Worm (Caenorhabditis elegans) whole organism, midembryonic: ENCODE data around the gene inx-6.
A peak's percentile ranks its signal among the peaks of the same experiment; 100 is the strongest.

ENCODE experiments used
- T22C8.4 ChIP-seq: fragments of 200-800 bp; sonication (Bioruptor generic); IDR thresholded peaks from 2 replicates; pipeline ENCODE4 v1.3.6; 2022; ENCODE audit warnings: missing genetic modification characterization, missing compliant biosample characterization
- cog-1 ChIP-seq: sonication (generic microtip); optimal IDR thresholded peaks from 2 replicates; lab custom pipeline; 2016; ENCODE audit warnings: missing genetic modification characterization, missing compliant biosample characterization
- flt-1 ChIP-seq: fragments of 200-800 bp; sonication (Bioruptor generic); IDR thresholded peaks from 2 replicates; pipeline ENCODE4 v1.3.6; 2022; ENCODE audit warnings: missing genetic modification characterization, missing compliant biosample characterization
- klf-2 ChIP-seq: fragments of 200-800 bp; sonication (Bioruptor generic); conservative IDR thresholded peaks from 2 replicates; pipeline ENCODE4 v1.3.6; 2022; ENCODE audit warnings: missing genetic modification reagents, missing genetic modification characterization, missing compliant biosample characterization
- med-1 ChIP-seq: sonication (generic microtip); optimal IDR thresholded peaks from 2 replicates; lab custom pipeline; 2017; ENCODE audit warnings: missing genetic modification characterization, mild to moderate bottlenecking, missing compliant biosample characterization, antibody characterized with exemption, missing genetic modification reagents; ENCODE audit not compliant: insufficient read depth
- ref-1 ChIP-seq: fragments of 200-800 bp; sonication (Bioruptor generic); conservative IDR thresholded peaks from 2 replicates; pipeline ENCODE4 v1.3.6; 2022; ENCODE audit warnings: missing genetic modification reagents, missing genetic modification characterization, missing compliant biosample characterization
- tab-1 ChIP-seq: fragments of 200-800 bp; sonication (Bioruptor generic); IDR thresholded peaks from 2 replicates; pipeline ENCODE4 v1.3.6; 2022; ENCODE audit warnings: missing genetic modification characterization, missing compliant biosample characterization
- ztf-23 ChIP-seq: fragments of 200-800 bp; sonication (Bioruptor generic); IDR thresholded peaks from 2 replicates; pipeline ENCODE4 v1.3.6; 2022; ENCODE audit warnings: missing genetic modification reagents, missing genetic modification characterization, missing compliant biosample characterization
- ztf-29 ChIP-seq: fragments of 200-800 bp; sonication (Bioruptor generic); IDR thresholded peaks from 2 replicates; pipeline ENCODE4 v1.3.6; 2022; ENCODE audit warnings: missing genetic modification reagents, missing genetic modification characterization, missing compliant biosample characterization

The inx-6 gene

DNA sequence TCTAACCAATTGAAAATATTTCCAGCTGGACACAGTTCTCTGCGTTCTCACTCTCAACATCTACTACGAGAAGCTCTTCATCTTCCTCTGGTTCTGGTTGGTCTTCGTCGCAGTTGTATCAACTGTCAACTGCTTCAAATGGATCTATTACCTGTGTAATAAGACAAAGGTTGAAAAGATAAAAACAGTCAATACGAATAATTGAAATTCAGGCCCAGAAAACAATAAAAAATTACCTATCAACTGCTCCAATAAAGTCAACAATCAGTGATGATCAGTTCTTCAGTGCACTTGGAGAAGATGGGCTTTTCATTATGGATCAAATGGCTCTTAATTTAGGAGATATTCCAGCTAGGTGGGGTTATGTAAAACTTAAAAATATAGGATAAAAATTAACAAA, 2.4 kb downstream of the inx-6 start:
- TF ChIP-seq T22C8.4 (GFP tag; lab: Robert Waterston, UW), result no peak

DNA sequence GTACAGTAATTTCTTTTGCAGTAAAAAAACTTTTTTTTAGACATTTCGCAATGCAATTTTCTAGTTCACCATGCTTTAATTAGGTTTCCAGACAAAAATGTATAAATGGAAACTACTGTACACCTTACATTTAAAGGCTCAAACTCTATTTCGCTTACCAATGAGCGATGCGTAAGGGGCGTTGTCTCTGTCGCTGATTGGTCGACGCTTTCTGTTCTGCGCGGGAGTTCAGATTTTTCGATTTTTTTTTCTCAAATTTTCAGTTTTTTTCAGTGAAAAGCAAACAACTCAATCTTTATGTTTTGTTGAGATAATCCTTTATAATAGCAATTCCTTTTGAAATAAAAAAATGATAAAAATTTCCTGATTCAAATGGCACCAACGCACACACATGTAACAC, 7.8 kb downstream of the inx-6 start:
- TF ChIP-seq T22C8.4 (GFP tag; lab: Robert Waterston, UW), result no peak
- TF ChIP-seq flt-1 (GFP tag; lab: Robert Waterston, UW), result no peak
- no peak for TF ChIP-seq ref-1 (GFP tag; lab: Robert Waterston, UW)
- TF ChIP-seq ztf-23, result no peak
- no peak for TF ChIP-seq klf-2 (GFP tag; lab: Robert Waterston, UW)
- no peak for TF ChIP-seq tab-1 (GFP tag; lab: Robert Waterston, UW)
- TF ChIP-seq ztf-29, result no peak
- TF ChIP-seq cog-1, result no peak

DNA sequence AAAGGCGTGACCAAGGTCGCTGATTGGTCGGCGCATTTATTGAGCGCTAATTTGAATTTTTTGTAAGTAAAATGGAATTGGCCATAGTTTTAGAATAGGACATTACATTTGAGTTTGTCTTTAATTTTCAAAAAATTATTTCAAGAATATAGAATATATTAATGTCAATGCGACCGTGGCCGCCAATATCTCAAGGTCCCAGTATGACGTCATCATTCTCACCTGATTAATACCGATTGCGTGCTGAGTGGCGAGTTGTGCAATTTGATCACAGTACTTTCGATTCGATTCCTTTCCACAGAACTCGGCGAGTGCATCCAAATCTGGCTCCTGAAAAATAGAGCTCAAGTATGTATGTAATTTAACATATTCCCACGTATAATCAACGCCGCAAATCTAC, 9.3 kb downstream of the inx-6 start:
- TF ChIP-seq med-1 (GFP tag; lab: Kevin White, UChicago) (no peak), T22C8.4 (GFP tag; lab: Robert Waterston, UW) (no peak), ztf-29 (no peak), tab-1 (GFP tag; lab: Robert Waterston, UW) (no peak), klf-2 (GFP tag; lab: Robert Waterston, UW) (no peak), ref-1 (GFP tag; lab: Robert Waterston, UW) (no peak), flt-1 (GFP tag; lab: Robert Waterston, UW) (no peak), ztf-23 (no peak), cog-1 (no peak)

ce11 chrIV:12757470-12757869, 11.1 kb downstream of the inx-6 start, which contains the start of gene flp-9:
Gene flp-9, minus strand, starts transcription at chrIV:12757570.
- no peak for TF ChIP-seq ztf-29
- no peak for TF ChIP-seq tab-1 (GFP tag; lab: Robert Waterston, UW)
- no peak for TF ChIP-seq T22C8.4 (GFP tag; lab: Robert Waterston, UW)
- TF ChIP-seq flt-1 (GFP tag; lab: Robert Waterston, UW), result no peak
- no peak for TF ChIP-seq ztf-23
- no peak for TF ChIP-seq cog-1
- TF ChIP-seq klf-2 (GFP tag; lab: Robert Waterston, UW), result no peak
- TF ChIP-seq ref-1 (GFP tag; lab: Robert Waterston, UW), result no peak
- TF ChIP-seq med-1 (GFP tag; lab: Kevin White, UChicago), result no peak

- TF ChIP-seq ref-1 (GFP tag; lab: Robert Waterston, UW) (no peak), ztf-23 (no peak), tab-1 (GFP tag; lab: Robert Waterston, UW) (no peak), T22C8.4 (GFP tag; lab: Robert Waterston, UW) (no peak), flt-1 (GFP tag; lab: Robert Waterston, UW) (no peak), ztf-29 (no peak), cog-1 (no peak), med-1 (GFP tag; lab: Kevin White, UChicago) (no peak), klf-2 (GFP tag; lab: Robert Waterston, UW) (no peak)
Measured at ce11 chrIV:12762782-12763181, 16.4 kb downstream of the inx-6 start.

- no peak for TF ChIP-seq flt-1 (GFP tag; lab: Robert Waterston, UW)
- no peak for TF ChIP-seq tab-1 (GFP tag; lab: Robert Waterston, UW)
- no peak for TF ChIP-seq cog-1
- no peak for TF ChIP-seq med-1 (GFP tag; lab: Kevin White, UChicago)
- no peak for TF ChIP-seq ztf-29
- no peak for TF ChIP-seq ref-1 (GFP tag; lab: Robert Waterston, UW)
- TF ChIP-seq ztf-23, result no peak
- no peak for TF ChIP-seq T22C8.4 (GFP tag; lab: Robert Waterston, UW)
- TF ChIP-seq klf-2 (GFP tag; lab: Robert Waterston, UW), result no peak
Measured at ce11 chrIV:12765067-12765466, 18.7 kb downstream of the inx-6 start, which contains the start of gene ZK897.10. Gene ZK897.10, plus strand, starts transcription at chrIV:12765351.

DNA sequence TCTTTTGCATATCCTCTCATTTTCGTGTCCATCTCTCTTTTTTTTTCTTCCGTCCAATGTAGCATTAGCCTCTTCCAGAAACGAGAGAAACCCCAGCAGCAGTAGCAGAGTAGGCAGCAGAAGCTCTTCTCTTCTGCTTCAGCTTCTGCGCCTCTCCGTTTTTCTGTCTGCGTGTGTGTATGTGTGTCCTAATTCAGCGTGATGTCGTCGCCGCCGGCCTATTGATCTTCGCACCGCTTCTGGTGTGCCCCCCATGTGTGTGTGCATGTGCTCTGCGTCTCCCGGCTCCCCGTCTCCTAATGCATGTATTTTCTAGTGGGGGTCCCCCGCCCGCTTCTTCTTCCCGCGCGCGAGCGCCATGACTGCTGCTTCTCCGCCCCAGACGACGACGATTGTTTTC, 25.0 kb downstream of the inx-6 start:
- peak; percentile 62; the same call in 1 of the 2 replicates for TF ChIP-seq flt-1 (GFP tag; lab: Robert Waterston, UW)
- no peak for TF ChIP-seq med-1 (GFP tag; lab: Kevin White, UChicago)

ce11 chrIV:12773519-12773918, 27.1 kb downstream of the inx-6 start, which contains the start of gene unc-31:
Gene unc-31, plus strand, starts transcription at chrIV:12773867.
- TF ChIP-seq ref-1 (GFP tag; lab: Robert Waterston, UW) (no peak), klf-2 (GFP tag; lab: Robert Waterston, UW) (no peak), med-1 (GFP tag; lab: Kevin White, UChicago) (no peak), tab-1 (GFP tag; lab: Robert Waterston, UW) (no peak), ztf-29 (no peak), T22C8.4 (GFP tag; lab: Robert Waterston, UW) (no peak), cog-1 (no peak), flt-1 (GFP tag; lab: Robert Waterston, UW) (no peak), ztf-23 (no peak)

- TF ChIP-seq ref-1 (GFP tag; lab: Robert Waterston, UW), result no peak
- no peak for TF ChIP-seq ztf-29
- no peak for TF ChIP-seq med-1 (GFP tag; lab: Kevin White, UChicago)
- TF ChIP-seq flt-1 (GFP tag; lab: Robert Waterston, UW), result no peak
- no peak for TF ChIP-seq ztf-23
Measured at ce11 chrIV:12780980-12781379, 34.6 kb downstream of the inx-6 start.

- TF ChIP-seq med-1 (GFP tag; lab: Kevin White, UChicago) (no peak), ztf-29 (no peak), flt-1 (GFP tag; lab: Robert Waterston, UW) (0 out of 2 replicates have a peak, but pooled peaks have one; percentile 21), klf-2 (GFP tag; lab: Robert Waterston, UW) (no peak)
Measured at ce11 chrIV:12781804-12782449, 35.5 kb downstream of the inx-6 start.
